Fruit fly (Drosophila melanogaster) whole organism, embryonic: ENCODE measurements around the gene CG1494.

Experiments used
- Ada2b ChIP-seq: fragments of 200-800 bp; sonication (Bioruptor generic); IDR thresholded peaks from 2 replicates; pipeline ENCODE4 v1.3.6; 2022; ENCODE audit warnings: missing biosample characterization, missing genetic modification characterization
- Aef1 ChIP-seq: fragments of 200-800 bp; sonication (Bioruptor generic); IDR thresholded peaks from 3 replicates; pipeline ENCODE4 v1.3.6; 2022; ENCODE audit warnings: missing biosample characterization, missing genetic modification characterization
- CG10209 ChIP-seq: fragments of 200-800 bp; sonication (Bioruptor generic); optimal IDR thresholded peaks from 3 replicates; lab custom pipeline; 2017; ENCODE audit warnings: missing biosample characterization, mild to moderate bottlenecking, missing genetic modification characterization, missing genetic modification reagents
- CG10321 ChIP-seq: fragments of 200-800 bp; sonication (Bioruptor generic); IDR thresholded peaks from 2 replicates; pipeline ENCODE4 v1.3.6; 2022; ENCODE audit warnings: missing biosample characterization, missing genetic modification characterization
- CG11247 ChIP-seq: fragments of 200-800 bp; sonication (Bioruptor generic); IDR thresholded peaks from 2 replicates; pipeline ENCODE4 v1.3.6; 2022; ENCODE audit warnings: missing biosample characterization, missing genetic modification characterization
- CG12942 ChIP-seq: fragments of 200-800 bp; sonication (Bioruptor generic); optimal IDR thresholded peaks from 3 replicates; lab custom pipeline; 2016; ENCODE audit warnings: missing biosample characterization, missing genetic modification characterization
- CG13123 ChIP-seq: fragments of 200-800 bp; sonication (Bioruptor generic); optimal IDR thresholded peaks from 2 replicates; lab custom pipeline; 2016; ENCODE audit warnings: missing biosample characterization, missing genetic modification characterization
- CG14441 ChIP-seq: fragments of 200-800 bp; sonication (Bioruptor generic); IDR thresholded peaks from 2 replicates; pipeline ENCODE4 v1.3.6; 2022; ENCODE audit warnings: missing biosample characterization, missing genetic modification characterization
- CG14667 ChIP-seq: fragments of 200-800 bp; sonication (Bioruptor generic); IDR thresholded peaks from 2 replicates; pipeline ENCODE4 v1.3.6; 2022; ENCODE audit warnings: missing biosample characterization, missing genetic modification characterization
- CG1529 ChIP-seq: fragments of 200-800 bp; sonication (Bioruptor generic); optimal IDR thresholded peaks from 3 replicates; lab custom pipeline; 2018; ENCODE audit warnings: missing biosample characterization, missing genetic modification characterization
- CG15601 ChIP-seq: fragments of 200-800 bp; sonication (Bioruptor generic); optimal IDR thresholded peaks from 3 replicates; lab custom pipeline; 2019; ENCODE audit warnings: missing biosample characterization, mild to moderate bottlenecking, missing genetic modification characterization, moderate library complexity
- CG2678 ChIP-seq: fragments of 200-800 bp; sonication (Bioruptor generic); optimal IDR thresholded peaks from 3 replicates; lab custom pipeline; 2019; ENCODE audit warnings: missing biosample characterization, mild to moderate bottlenecking, missing genetic modification characterization, moderate library complexity
- CG30403 ChIP-seq: fragments of 200-800 bp; sonication (Bioruptor generic); optimal IDR thresholded peaks from 3 replicates; lab custom pipeline; 2016; ENCODE audit warnings: missing biosample characterization, missing genetic modification characterization
- CG30431 ChIP-seq: fragments of 200-800 bp; sonication (Bioruptor generic); optimal IDR thresholded peaks from 2 replicates; lab custom pipeline; 2017; ENCODE audit warnings: missing biosample characterization, missing genetic modification characterization
- CG3281 ChIP-seq: fragments of 200-800 bp; sonication (Bioruptor generic); optimal IDR thresholded peaks from 3 replicates; lab custom pipeline; 2017; ENCODE audit warnings: missing biosample characterization, mild to moderate bottlenecking, missing genetic modification characterization
- CG3838 ChIP-seq: fragments of 200-800 bp; sonication (Bioruptor generic); optimal IDR thresholded peaks from 3 replicates; lab custom pipeline; 2016; ENCODE audit warnings: missing biosample characterization, missing genetic modification characterization
- CG3847 ChIP-seq: fragments of 200-800 bp; sonication (Bioruptor generic); IDR thresholded peaks from 2 replicates; pipeline ENCODE4 v1.3.6; 2022; ENCODE audit warnings: missing biosample characterization, missing genetic modification characterization
- CG43689 ChIP-seq: fragments of 200-800 bp; sonication (Bioruptor generic); IDR thresholded peaks from 2 replicates; pipeline ENCODE4 v1.3.6; 2022; ENCODE audit warnings: missing biosample characterization, missing genetic modification characterization
- CG4730 ChIP-seq: fragments of 200-800 bp; sonication (Bioruptor generic); IDR thresholded peaks from 2 replicates; pipeline ENCODE4 v1.3.6; 2022; ENCODE audit warnings: missing biosample characterization, missing genetic modification characterization
- CG7963 ChIP-seq: fragments of 200-800 bp; sonication (Bioruptor generic); IDR thresholded peaks from 3 replicates; pipeline ENCODE4 v1.3.6; 2022; ENCODE audit warnings: missing biosample characterization, missing genetic modification characterization; ENCODE audit not compliant: partially characterized antibody
- CG8281 ChIP-seq: fragments of 200-800 bp; sonication (Bioruptor generic); optimal IDR thresholded peaks from 2 replicates; lab custom pipeline; 2018; ENCODE audit warnings: missing biosample characterization, mild to moderate bottlenecking, missing genetic modification characterization, moderate library complexity
- CG8359 ChIP-seq: fragments of 200-800 bp; sonication (Bioruptor generic); optimal IDR thresholded peaks from 2 replicates; lab custom pipeline; 2017; ENCODE audit warnings: missing biosample characterization, mild to moderate bottlenecking, missing genetic modification characterization, borderline replicate concordance
- Dfd ChIP-seq, 2 experiments: fragments of >200 bp; optimal IDR thresholded peaks; 2 replicates each; lab custom pipeline; 2017; ENCODE audit warnings: missing biosample characterization in 2 of 2, missing genetic modification characterization in 2 of 2
- Dref ChIP-seq: fragments of 200-800 bp; sonication (Bioruptor generic); IDR thresholded peaks from 2 replicates; pipeline ENCODE4 v1.3.6; 2022; ENCODE audit warnings: missing biosample characterization, missing genetic modification characterization
- E2f2 ChIP-seq: fragments of 200-800 bp; sonication (Bioruptor generic); IDR thresholded peaks from 2 replicates; pipeline ENCODE4 v1.3.6; 2022; ENCODE audit warnings: missing biosample characterization, missing genetic modification characterization
- Eip74EF ChIP-seq, 2 experiments: fragments of 200-800 bp in 1 of 2; fragments of >200 bp in 1 of 2; sonication (Bioruptor generic) in 1 of 2; optimal IDR thresholded peaks; 2 replicates each; lab custom pipeline; 2017 to 2019; ENCODE audit warnings: missing biosample characterization in 2 of 2, missing genetic modification characterization in 2 of 2, mild to moderate bottlenecking in 1 of 2, moderate library complexity in 1 of 2
- HLH3B ChIP-seq: fragments of 200-800 bp; sonication (Bioruptor generic); IDR thresholded peaks from 2 replicates; pipeline ENCODE4 v1.3.6; 2022; ENCODE audit warnings: missing biosample characterization, missing genetic modification characterization
- HLH4C ChIP-seq: fragments of 200-800 bp; sonication (Bioruptor generic); IDR thresholded peaks from 3 replicates; pipeline ENCODE4 v1.3.6; 2022; ENCODE audit warnings: missing biosample characterization, missing genetic modification characterization; ENCODE audit not compliant: partially characterized antibody
- MTF-1 ChIP-seq: fragments of 200-800 bp; sonication (Bioruptor generic); optimal IDR thresholded peaks from 2 replicates; lab custom pipeline; 2018; ENCODE audit warnings: missing biosample characterization, mild to moderate bottlenecking, missing genetic modification characterization, borderline replicate concordance
- NC2α ChIP-seq: fragments of 200-800 bp; sonication (Bioruptor generic); optimal IDR thresholded peaks from 2 replicates; lab custom pipeline; 2016; ENCODE audit warnings: missing biosample characterization, missing genetic modification characterization
- PHDP ChIP-seq: fragments of 200-800 bp; sonication (Bioruptor generic); optimal IDR thresholded peaks from 3 replicates; lab custom pipeline; 2018; ENCODE audit warnings: missing biosample characterization, mild to moderate bottlenecking, missing genetic modification characterization, moderate library complexity
- Side ChIP-seq: fragments of 200-800 bp; sonication (Bioruptor generic); optimal IDR thresholded peaks from 2 replicates; lab custom pipeline; 2016; ENCODE audit warnings: missing biosample characterization, missing genetic modification characterization
- Sox102F ChIP-seq: fragments of 200-800 bp; sonication (Bioruptor generic); optimal IDR thresholded peaks from 2 replicates; lab custom pipeline; 2018; ENCODE audit warnings: missing biosample characterization, mild to moderate bottlenecking, missing genetic modification characterization, moderate library complexity
- Xbp1 ChIP-seq: fragments of 200-800 bp; sonication (Bioruptor generic); optimal IDR thresholded peaks from 3 replicates; lab custom pipeline; 2016; ENCODE audit warnings: missing biosample characterization, mild to moderate bottlenecking, missing genetic modification characterization
- Xrp1 ChIP-seq: fragments of 200-800 bp; sonication (Bioruptor generic); IDR thresholded peaks from 2 replicates; pipeline ENCODE4 v1.3.6; 2022; ENCODE audit warnings: missing biosample characterization, missing genetic modification characterization
- abd-A ChIP-seq: fragments of 200-800 bp; sonication (Bioruptor generic); optimal IDR thresholded peaks from 3 replicates; lab custom pipeline; 2019; ENCODE audit warnings: missing biosample characterization, mild to moderate bottlenecking, missing genetic modification characterization, moderate library complexity
- bab2 ChIP-seq: fragments of 200-800 bp; sonication (Bioruptor generic); optimal IDR thresholded peaks from 2 replicates; lab custom pipeline; 2016; ENCODE audit warnings: missing biosample characterization, missing genetic modification characterization
- dm ChIP-seq: fragments of 200-800 bp; sonication (Bioruptor generic); optimal IDR thresholded peaks from 3 replicates; lab custom pipeline; 2016; ENCODE audit warnings: missing biosample characterization, missing genetic modification characterization
- dmrt11E ChIP-seq: fragments of 200-800 bp; sonication (Bioruptor generic); optimal IDR thresholded peaks from 3 replicates; lab custom pipeline; 2018; ENCODE audit warnings: missing biosample characterization, mild to moderate bottlenecking, missing genetic modification characterization, moderate library complexity
- fd96Cb ChIP-seq: fragments of 200-800 bp; sonication (Bioruptor generic); optimal IDR thresholded peaks from 2 replicates; lab custom pipeline; 2018; ENCODE audit warnings: missing biosample characterization, mild to moderate bottlenecking, missing genetic modification characterization, moderate library complexity
- gcm2 ChIP-seq: fragments of 200-800 bp; sonication (Bioruptor generic); optimal IDR thresholded peaks from 2 replicates; lab custom pipeline; 2016; ENCODE audit warnings: missing biosample characterization, missing genetic modification characterization
- lab ChIP-seq: fragments of 200-800 bp; sonication (Bioruptor generic); optimal IDR thresholded peaks from 3 replicates; lab custom pipeline; 2017; ENCODE audit warnings: missing biosample characterization, missing genetic modification characterization, mild to moderate bottlenecking, moderate library complexity, missing genetic modification reagents
- nom ChIP-seq: fragments of 200-800 bp; sonication (Bioruptor generic); optimal IDR thresholded peaks from 2 replicates; lab custom pipeline; 2017; ENCODE audit warnings: missing biosample characterization, missing genetic modification characterization, mild to moderate bottlenecking, moderate library complexity, missing genetic modification reagents
- odd ChIP-seq: fragments of 200-800 bp; sonication (Bioruptor generic); optimal IDR thresholded peaks from 2 replicates; lab custom pipeline; 2017; ENCODE audit warnings: missing biosample characterization, mild to moderate bottlenecking, missing genetic modification characterization
- peb ChIP-seq: fragments of 200-800 bp; sonication (Bioruptor generic); IDR thresholded peaks from 2 replicates; pipeline ENCODE4 v1.3.6; 2022; ENCODE audit warnings: missing biosample characterization, missing genetic modification characterization
- psq ChIP-seq: fragments of 200-800 bp; sonication (Bioruptor generic); optimal IDR thresholded peaks from 2 replicates; lab custom pipeline; 2017; ENCODE audit warnings: missing biosample characterization, missing genetic modification characterization
- so ChIP-seq: fragments of 200-800 bp; sonication (Bioruptor generic); IDR thresholded peaks from 3 replicates; pipeline ENCODE4 v1.3.6; 2022; ENCODE audit warnings: missing biosample characterization, missing genetic modification characterization
- sob ChIP-seq: fragments of 200-800 bp; sonication (Bioruptor generic); IDR thresholded peaks from 2 replicates; pipeline ENCODE4 v1.3.6; 2022; ENCODE audit warnings: missing biosample characterization, missing genetic modification characterization
- trh ChIP-seq: fragments of 200-800 bp; sonication (Bioruptor generic); optimal IDR thresholded peaks from 2 replicates; lab custom pipeline; 2016; ENCODE audit warnings: missing biosample characterization, missing genetic modification characterization
- unc-4 ChIP-seq: fragments of 200-800 bp; sonication (Bioruptor generic); IDR thresholded peaks from 2 replicates; pipeline ENCODE4 v1.3.6; 2022; ENCODE audit warnings: missing biosample characterization, missing genetic modification characterization; ENCODE audit not compliant: partially characterized antibody

CG1494 gene

DNA sequence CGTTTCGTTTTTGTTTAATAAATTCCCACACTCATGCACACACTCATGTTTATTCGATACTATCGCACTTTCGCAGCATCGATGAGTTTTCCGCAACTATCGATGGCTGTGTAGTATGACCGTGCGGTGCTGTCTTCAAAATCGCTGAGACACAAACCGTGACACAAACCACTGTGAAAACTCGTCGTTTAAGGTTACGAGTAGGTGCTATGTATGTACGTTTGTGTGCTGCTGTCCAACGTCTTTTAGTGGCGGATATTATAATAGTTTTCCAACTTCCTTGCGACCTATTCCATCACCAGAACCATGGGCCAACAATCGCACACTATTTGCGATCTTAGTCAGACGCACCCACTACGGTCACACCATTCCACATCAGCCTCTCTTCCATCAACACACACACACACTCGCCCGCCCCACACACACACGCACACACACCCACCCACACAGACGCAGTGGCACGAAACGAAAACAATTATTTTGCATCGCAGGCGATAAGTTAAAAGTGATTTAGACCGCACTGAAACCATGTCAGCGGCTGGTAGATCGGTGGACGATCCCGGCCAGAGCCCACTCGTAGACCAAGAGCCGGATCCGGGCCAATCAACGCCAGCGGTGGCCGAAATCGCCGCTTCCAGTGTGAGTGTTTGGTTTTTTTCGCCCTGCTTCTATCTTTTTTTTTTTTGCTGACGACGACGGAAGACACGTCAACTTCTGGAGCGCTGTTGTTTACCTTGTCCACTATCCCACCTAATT is 39.0 kb downstream of the CG1494 start, which contains the start of the genes Dd and CG1486 (continued):
- TF ChIP-seq Side (GFP tag; lab: Kevin White, UChicago) (no peak), bab2 (GFP tag; lab: Kevin White, UChicago) (no peak), NC2α (GFP tag; lab: Kevin White, UChicago) (no peak), CG30431 (GFP tag; lab: Kevin White, UChicago) (no peak), gcm2 (GFP tag; lab: Kevin White, UChicago) (no peak), CG30403 (GFP tag; lab: Kevin White, UChicago) (peak; percentile 16), unc-4 (GFP tag; lab: Robert Waterston, UW) (peak; percentile 83), nom (GFP tag; lab: Kevin White, UChicago) (peak; percentile 21), Dref (GFP tag; lab: Robert Waterston, UW) (peak; percentile 74), Xbp1 (peak; percentile 29), CG2678 (no peak), Aef1 (no peak), CG8359 (GFP tag; lab: Kevin White, UChicago) (no peak), lab (GFP tag; lab: Kevin White, UChicago) (no peak), CG14441 (no peak), PHDP (tag; lab: Kevin White, UChicago) (no peak), CG10209 (GFP tag; lab: Kevin White, UChicago) (no peak), CG11247 (GFP tag; lab: Robert Waterston, UW) (no peak), Dfd (GFP tag; optimal IDR thresholded peaks at IDR 0.05; lab: Kevin White, UChicago) (no peak), HLH4C (GFP tag; lab: Robert Waterston, UW) (peak; percentile 90), CG10321 (GFP tag; lab: Robert Waterston, UW) (no peak), CG7963 (peak; percentile 86), abd-A (tag; lab: Kevin White, UChicago) (no peak), psq (GFP tag; lab: Kevin White, UChicago) (no peak), dm (peak; percentile 53), Ada2b (no peak), Sox102F (no peak), CG12942 (GFP tag; lab: Kevin White, UChicago) (no peak), CG3838 (no peak), CG3847 (peak; percentile 42; the same call in 1 of the 2 replicates), CG43689 (no peak), so (GFP tag; lab: Robert Waterston, UW) (no peak), odd (no peak), Xrp1 (GFP tag; lab: Robert Waterston, UW) (no peak), dmrt11E (tag; lab: Kevin White, UChicago) (peak; percentile 9), CG3281 (GFP tag; lab: Kevin White, UChicago) (no peak), E2f2 (peak; percentile 23; the same call in 1 of the 2 replicates), sob (no peak), CG4730 (GFP tag; lab: Robert Waterston, UW) (no peak), CG15601 (tag; lab: Kevin White, UChicago) (no peak), Eip74EF (GFP tag; optimal IDR thresholded peaks at IDR 0.05; lab: Kevin White, UChicago) (no peak), CG13123 (GFP tag; lab: Kevin White, UChicago) (no peak), fd96Cb (no peak), peb (GFP tag; lab: Robert Waterston, UW) (no peak), MTF-1 (GFP tag; lab: Kevin White, UChicago) (no peak), CG14667 (GFP tag; lab: Robert Waterston, UW) (no peak), trh (GFP tag; lab: Kevin White, UChicago) (no peak), CG1529 (no peak), CG8281 (tag; lab: Kevin White, UChicago) (no peak), HLH3B (GFP tag; lab: Robert Waterston, UW) (no peak)
